Fruit fly (Drosophila melanogaster) Kc167 (cell line): ENCODE data around the gene CG33060.

Source experiments
- Myc ChIP-seq: fragments of >200 bp; optimal IDR thresholded peaks from 2 replicates; lab custom pipeline; 2017; ENCODE audit warnings: missing external identifiers
- Sin3A ChIP-seq: fragments of >200 bp; optimal IDR thresholded peaks from 2 replicates; lab custom pipeline; 2018; ENCODE audit warnings: missing external identifiers
- h ChIP-seq: fragments of >200 bp; optimal IDR thresholded peaks from 3 replicates; lab custom pipeline; 2018; ENCODE audit warnings: missing external identifiers
- insv ChIP-seq: fragments of >200 bp; optimal IDR thresholded peaks from 3 replicates; lab custom pipeline; 2018; ENCODE audit warnings: missing external identifiers
- psq ChIP-seq: fragments of >200 bp; optimal IDR thresholded peaks from 2 replicates; lab custom pipeline; 2017; ENCODE audit warnings: missing external identifiers
- ttk ChIP-seq: sonication (Bioruptor generic); optimal IDR thresholded peaks from 2 replicates; lab custom pipeline; 2017; ENCODE audit warnings: missing external identifiers

- no peak for TF ChIP-seq insv (lab: Kevin White, UChicago)
- no peak for TF ChIP-seq psq (lab: Kevin White, UChicago)
- TF ChIP-seq Sin3A (lab: Kevin White, UChicago) = no peak
- TF ChIP-seq h (lab: Kevin White, UChicago) = no peak
- no peak for TF ChIP-seq ttk (lab: Kevin White, UChicago)
- no peak for TF ChIP-seq Myc (lab: Kevin White, UChicago)
These were observed 48.8 kb upstream of the CG33060 start, which contains the start of gene CG13049 for dm6 chr3L:16281880-16282556.
